Worm (Caenorhabditis elegans) whole organism, early embryonic: ENCODE data around the gene T05C12.15.

Source experiments
- B0310.2 ChIP-seq: sonication (generic microtip); optimal IDR thresholded peaks from 2 replicates; lab custom pipeline; 2016; ENCODE audit warnings: mild to moderate bottlenecking, missing genetic modification characterization, missing compliant biosample characterization
- ama-1 ChIP-seq: fragments of 150-350 bp; optimal IDR thresholded peaks from 2 replicates; lab custom pipeline; 2014
- hmbx-1 ChIP-seq: sonication (generic microtip); optimal IDR thresholded peaks from 2 replicates; lab custom pipeline; 2016; ENCODE audit warnings: mild to moderate bottlenecking, missing genetic modification characterization, missing compliant biosample characterization
- hnd-1 ChIP-seq: sonication (generic microtip); optimal IDR thresholded peaks from 2 replicates; lab custom pipeline; 2016; ENCODE audit warnings: missing genetic modification characterization, missing compliant biosample characterization
- sea-1 ChIP-seq: fragments of 200-800 bp; sonication (Bioruptor generic); conservative IDR thresholded peaks from 2 replicates; pipeline ENCODE4 v1.3.6; 2022; ENCODE audit warnings: missing genetic modification characterization, missing compliant biosample characterization
- tbx-37 ChIP-seq: fragments of 200-800 bp; sonication (Bioruptor generic); conservative IDR thresholded peaks from 2 replicates; pipeline ENCODE4 v1.3.6; 2022; ENCODE audit warnings: missing genetic modification reagents, missing genetic modification characterization, missing compliant biosample characterization

DNA sequence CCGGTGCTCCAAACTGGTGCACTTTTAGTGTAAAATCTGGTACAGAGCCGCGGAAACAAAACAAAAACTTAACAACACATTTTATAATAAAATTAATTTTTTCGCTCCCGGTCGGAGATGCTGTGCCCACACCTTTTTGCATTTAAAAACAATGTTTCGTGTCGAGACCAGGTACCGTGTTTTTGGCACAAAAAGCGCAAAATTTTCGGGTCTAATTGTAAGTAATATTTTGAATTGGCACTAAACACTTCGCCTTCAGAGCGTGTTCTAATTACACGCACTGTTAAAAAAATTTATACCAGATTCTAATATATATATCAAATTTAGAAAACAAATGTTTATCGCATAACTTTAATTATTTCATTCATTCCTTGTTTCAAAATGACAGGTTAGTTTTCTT lies 12.1 kb downstream of the T05C12.15 start, which contains the start of gene dylt-3:
- TF ChIP-seq sea-1 (GFP tag; lab: Robert Waterston, UW) (no peak), hmbx-1 (tag; lab: Kevin White, UChicago) (no peak), ama-1 (lab: Kevin White, UChicago) (no peak), hnd-1 (tag; lab: Kevin White, UChicago) (no peak), tbx-37 (no peak), B0310.2 (tag; lab: Kevin White, UChicago) (no peak)
